Worm (Caenorhabditis elegans) whole organism, L4/young adult: ENCODE measurements around the gene cest-4.

ENCODE experiments used
- W03F9.2 ChIP-seq: fragments of 150-350 bp; optimal IDR thresholded peaks from 2 replicates; lab custom pipeline; 2014; ENCODE audit warnings: missing biosample characterization, missing genetic modification characterization
- him-1 ChIP-seq: sonication (generic microtip); optimal IDR thresholded peaks from 2 replicates; lab custom pipeline; 2016; ENCODE audit warnings: missing genotype, missing genetic modification reagents, missing genetic modification characterization, missing compliant biosample characterization

DNA sequence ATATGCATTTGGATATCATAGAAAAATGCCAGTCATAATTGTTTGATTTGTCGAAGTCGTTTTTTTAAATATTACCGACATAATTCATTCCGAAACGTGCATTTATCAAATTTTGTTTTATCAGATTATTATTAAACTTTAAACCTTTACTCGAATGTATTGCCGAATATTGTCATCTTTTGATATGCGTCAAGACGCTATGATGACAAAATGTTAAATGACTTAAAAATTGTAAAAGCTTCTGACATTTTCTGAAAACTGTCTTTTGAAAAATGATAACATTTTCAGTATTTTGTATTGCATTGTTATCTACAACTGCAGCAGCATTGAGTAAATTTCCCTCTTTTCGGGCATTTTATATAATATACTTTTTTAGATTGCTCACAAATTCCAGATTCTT lies 22.5 kb upstream of the cest-4 start, which contains the start of gene H20E11.3:
- TF ChIP-seq W03F9.2 (tag; lab: Kevin White, UChicago) (no peak), him-1 (tag; lab: Kevin White, UChicago) (no peak)
